Fruit fly (Drosophila melanogaster) whole organism, embryonic: ENCODE measurements around the gene CG13117.
A peak's percentile ranks its signal among the peaks of the same experiment; 100 is the strongest.

Experiments used
- CG14667 ChIP-seq: fragments of 200-800 bp; sonication (Bioruptor generic); IDR thresholded peaks from 2 replicates; pipeline ENCODE4 v1.3.6; 2022; ENCODE audit warnings: missing biosample characterization, missing genetic modification characterization
- CG1603 ChIP-seq: fragments of 200-800 bp; sonication (Bioruptor generic); optimal IDR thresholded peaks from 2 replicates; lab custom pipeline; 2019; ENCODE audit warnings: missing biosample characterization, mild to moderate bottlenecking, missing genetic modification characterization, moderate library complexity
- CG17186 ChIP-seq: fragments of 200-800 bp; sonication (Bioruptor generic); optimal IDR thresholded peaks from 3 replicates; lab custom pipeline; 2017; ENCODE audit warnings: missing biosample characterization, missing genetic modification reagents, missing genetic modification characterization
- CG18262 ChIP-seq: fragments of 200-800 bp; optimal IDR thresholded peaks from 3 replicates; lab custom pipeline; 2019; ENCODE audit warnings: missing biosample characterization, mild to moderate bottlenecking, missing genetic modification characterization, moderate library complexity
- Fer3 ChIP-seq: fragments of 200-800 bp; sonication (Bioruptor generic); optimal IDR thresholded peaks from 2 replicates; lab custom pipeline; 2018; ENCODE audit warnings: missing biosample characterization, mild to moderate bottlenecking, missing genetic modification characterization, moderate library complexity
- Mrtf ChIP-seq: fragments of 200-800 bp; sonication (Bioruptor generic); IDR thresholded peaks from 3 replicates; pipeline ENCODE4 v1.3.6; 2022; ENCODE audit warnings: missing biosample characterization, missing genetic modification characterization
- bigmax ChIP-seq: fragments of 200-800 bp; sonication (Bioruptor generic); optimal IDR thresholded peaks from 2 replicates; lab custom pipeline; 2018; ENCODE audit warnings: missing biosample characterization, mild to moderate bottlenecking, missing genetic modification characterization
- lola ChIP-seq, 3 experiments: fragments of >200 bp in 2 of 3; fragments of 200-800 bp in 1 of 3; sonication (Bioruptor generic) in 1 of 3; optimal IDR thresholded peaks; 2 replicates each; lab custom pipeline; 2017 to 2019; ENCODE audit warnings: missing biosample characterization in 3 of 3, missing genetic modification characterization in 3 of 3, mild to moderate bottlenecking in 1 of 3, moderate library complexity in 1 of 3
- mirr ChIP-seq: fragments of 200-800 bp; sonication (Bioruptor generic); optimal IDR thresholded peaks from 3 replicates; lab custom pipeline; 2018; ENCODE audit warnings: missing biosample characterization, mild to moderate bottlenecking, missing genetic modification characterization
- pros ChIP-seq: fragments of 200-800 bp; sonication (Bioruptor generic); optimal IDR thresholded peaks from 3 replicates; lab custom pipeline; 2019; ENCODE audit warnings: missing biosample characterization, mild to moderate bottlenecking, missing genetic modification characterization, moderate library complexity

dm6 chr2L:9763212-9763869 is 26.9 kb downstream of the CG13117 start, which contains the start of the genes Taf11 and und:
- TF ChIP-seq lola (GFP tag; optimal IDR thresholded peaks at IDR 0.05; lab: Kevin White, UChicago) (no peak), Mrtf (GFP tag; lab: Robert Waterston, UW) (no peak), bigmax (GFP tag; lab: Kevin White, UChicago) (no peak), CG1603 (tag; lab: Kevin White, UChicago) (no peak), pros (GFP tag; lab: Kevin White, UChicago) (no peak), CG14667 (GFP tag; lab: Robert Waterston, UW) (no peak), Fer3 (tag; lab: Kevin White, UChicago) (no peak), CG18262 (tag; lab: Kevin White, UChicago) (no peak), mirr (no peak), CG17186 (peak; percentile 19)
